Worm (Caenorhabditis elegans) whole organism, midembryonic: ENCODE results near the gene hsp-16.2.
"Not testable (repeated sequence)": the region's sequence is repeated elsewhere in the genome, so short reads cannot be mapped to it uniquely, and the experiment has no call there.

Source experiments
- T22C8.4 ChIP-seq: fragments of 200-800 bp; sonication (Bioruptor generic); IDR thresholded peaks from 2 replicates; pipeline ENCODE4 v1.3.6; 2022; ENCODE audit warnings: missing genetic modification characterization, missing compliant biosample characterization
- cog-1 ChIP-seq: sonication (generic microtip); optimal IDR thresholded peaks from 2 replicates; lab custom pipeline; 2016; ENCODE audit warnings: missing genetic modification characterization, missing compliant biosample characterization
- flt-1 ChIP-seq: fragments of 200-800 bp; sonication (Bioruptor generic); IDR thresholded peaks from 2 replicates; pipeline ENCODE4 v1.3.6; 2022; ENCODE audit warnings: missing genetic modification characterization, missing compliant biosample characterization
- klf-2 ChIP-seq: fragments of 200-800 bp; sonication (Bioruptor generic); conservative IDR thresholded peaks from 2 replicates; pipeline ENCODE4 v1.3.6; 2022; ENCODE audit warnings: missing genetic modification reagents, missing genetic modification characterization, missing compliant biosample characterization
- med-1 ChIP-seq: sonication (generic microtip); optimal IDR thresholded peaks from 2 replicates; lab custom pipeline; 2017; ENCODE audit warnings: missing genetic modification characterization, mild to moderate bottlenecking, missing compliant biosample characterization, antibody characterized with exemption, missing genetic modification reagents; ENCODE audit not compliant: insufficient read depth
- ref-1 ChIP-seq: fragments of 200-800 bp; sonication (Bioruptor generic); conservative IDR thresholded peaks from 2 replicates; pipeline ENCODE4 v1.3.6; 2022; ENCODE audit warnings: missing genetic modification reagents, missing genetic modification characterization, missing compliant biosample characterization
- tab-1 ChIP-seq: fragments of 200-800 bp; sonication (Bioruptor generic); IDR thresholded peaks from 2 replicates; pipeline ENCODE4 v1.3.6; 2022; ENCODE audit warnings: missing genetic modification characterization, missing compliant biosample characterization
- ztf-23 ChIP-seq: fragments of 200-800 bp; sonication (Bioruptor generic); IDR thresholded peaks from 2 replicates; pipeline ENCODE4 v1.3.6; 2022; ENCODE audit warnings: missing genetic modification reagents, missing genetic modification characterization, missing compliant biosample characterization
- ztf-29 ChIP-seq: fragments of 200-800 bp; sonication (Bioruptor generic); IDR thresholded peaks from 2 replicates; pipeline ENCODE4 v1.3.6; 2022; ENCODE audit warnings: missing genetic modification reagents, missing genetic modification characterization, missing compliant biosample characterization

hsp-16.2 gene

DNA sequence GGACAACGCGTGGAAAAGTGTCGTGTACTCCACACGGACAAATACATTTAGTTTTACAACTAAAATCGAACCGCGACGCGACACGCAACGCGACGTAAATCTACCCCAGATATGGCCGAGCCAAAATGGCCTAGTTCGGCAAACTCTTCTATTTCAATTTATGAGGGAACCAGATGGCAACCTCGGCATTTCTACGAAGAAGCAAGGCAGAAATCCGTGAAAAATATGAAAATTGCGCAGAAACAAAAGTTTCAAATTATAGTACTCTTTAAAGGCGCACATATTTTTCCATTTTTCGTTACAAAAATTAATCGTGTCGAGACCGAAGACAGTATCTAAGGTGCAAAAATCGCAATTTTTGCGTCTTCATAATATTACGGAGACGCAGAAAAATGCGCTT, 10.0 kb upstream of the hsp-16.2 start, which contains the start of gene Y46H3A.5:
Y46H3A.5 (minus strand) TSS at position 101 of the 400 bp plus-strand sequence.
- TF ChIP-seq cog-1 (tag; lab: Kevin White, UChicago); T22C8.4 (GFP tag; lab: Robert Waterston, UW); ztf-29 (GFP tag; lab: Robert Waterston, UW): not testable (repeated sequence)

DNA sequence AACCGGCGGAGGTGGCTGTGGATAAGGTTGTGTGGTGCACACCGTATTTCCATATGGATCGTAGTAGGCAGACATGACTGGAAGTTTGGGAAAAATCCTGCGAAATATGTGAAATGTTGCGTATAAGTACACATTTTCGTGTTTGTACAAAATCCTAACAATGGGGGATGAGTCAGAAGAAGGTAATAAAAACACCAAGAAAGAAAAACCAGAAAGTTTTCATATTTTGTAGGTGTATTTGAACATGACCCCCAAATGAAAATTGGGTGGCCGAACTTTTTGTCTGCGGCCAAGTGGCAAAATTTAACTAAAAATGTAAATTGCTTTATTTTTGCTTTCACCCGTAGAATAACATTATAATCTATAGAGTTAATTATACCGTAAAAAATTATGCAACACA, 6.3 kb upstream of the hsp-16.2 start, which contains the start of gene Y46H3A.4:
Y46H3A.4 (minus strand) TSS at position 101 of the 400 bp plus-strand sequence.
- TF ChIP-seq flt-1 = no peak
- TF ChIP-seq tab-1 (GFP tag; lab: Robert Waterston, UW) = no peak
- no peak for TF ChIP-seq ref-1 (GFP tag; lab: Robert Waterston, UW)
- no peak for TF ChIP-seq cog-1 (tag; lab: Kevin White, UChicago)
- no peak for TF ChIP-seq klf-2
- no peak for TF ChIP-seq med-1
- no peak for TF ChIP-seq ztf-23 (GFP tag; lab: Robert Waterston, UW)
- TF ChIP-seq ztf-29 (GFP tag; lab: Robert Waterston, UW) = no peak
- no peak for TF ChIP-seq T22C8.4 (GFP tag; lab: Robert Waterston, UW)

DNA sequence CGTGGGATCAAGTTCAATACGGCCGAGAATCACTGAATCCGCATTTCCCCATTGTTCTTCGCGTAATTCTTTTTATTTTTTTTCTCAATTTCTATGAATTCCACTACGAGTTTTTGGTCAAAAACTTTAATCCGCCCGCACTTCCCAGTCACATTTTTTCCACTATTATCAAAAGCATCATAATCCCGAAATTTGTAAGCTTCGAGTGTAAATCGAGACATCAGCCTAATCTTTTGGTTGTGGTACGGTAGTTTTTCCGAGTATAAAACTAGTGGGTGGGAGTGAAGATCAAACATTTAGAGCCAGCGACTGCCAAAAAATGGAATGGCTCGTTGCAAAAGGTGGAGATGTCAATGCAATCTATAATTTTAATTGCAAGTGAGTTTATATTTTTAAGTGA, 2.4 kb upstream of the hsp-16.2 start, which contains the start of gene srt-42:
srt-42 (plus strand) TSS at position 301 of the 400 bp plus-strand sequence.
- TF ChIP-seq cog-1 (tag; lab: Kevin White, UChicago) (no peak), tab-1 (GFP tag; lab: Robert Waterston, UW) (no peak), ztf-29 (GFP tag; lab: Robert Waterston, UW) (no peak), T22C8.4 (GFP tag; lab: Robert Waterston, UW) (no peak), klf-2 (no peak), ref-1 (GFP tag; lab: Robert Waterston, UW) (no peak), ztf-23 (GFP tag; lab: Robert Waterston, UW) (no peak), med-1 (no peak), flt-1 (no peak)

DNA sequence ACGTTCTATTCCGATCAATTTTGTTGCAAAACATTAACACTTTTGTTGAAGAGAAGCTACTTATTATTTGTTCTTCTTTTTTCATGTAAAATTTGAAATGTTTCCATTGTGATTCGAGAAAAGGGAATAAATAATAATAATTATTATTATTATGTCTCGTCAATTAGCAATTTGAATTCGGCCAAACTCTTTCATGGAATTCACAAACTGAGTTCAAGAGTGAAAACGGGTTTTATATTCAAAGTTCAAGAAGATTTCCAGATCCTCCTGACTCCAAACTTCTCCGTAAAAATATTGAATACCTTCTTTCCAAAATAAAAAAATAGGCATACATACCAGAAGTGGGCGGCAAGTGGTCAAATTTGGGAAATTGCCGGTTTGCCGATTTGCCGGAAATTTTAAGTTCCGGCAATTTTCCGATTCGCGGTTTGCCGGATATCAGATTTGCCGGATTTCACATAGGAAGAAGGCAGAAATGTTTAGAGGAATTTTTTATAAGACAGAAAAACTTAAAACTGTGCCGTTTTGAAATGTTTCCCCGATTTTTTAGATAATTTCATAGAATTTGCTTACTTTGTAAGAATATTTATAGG, 1.1 kb upstream of the hsp-16.2 start:
- TF ChIP-seq ztf-29 (GFP tag; lab: Robert Waterston, UW) = no peak
- no peak for TF ChIP-seq klf-2
- no peak for TF ChIP-seq ref-1 (GFP tag; lab: Robert Waterston, UW)
- no peak for TF ChIP-seq tab-1 (GFP tag; lab: Robert Waterston, UW)
- TF ChIP-seq ztf-23 (GFP tag; lab: Robert Waterston, UW) = no peak
- no peak for TF ChIP-seq med-1
- no peak for TF ChIP-seq T22C8.4 (GFP tag; lab: Robert Waterston, UW)
- TF ChIP-seq flt-1 = no peak

DNA sequence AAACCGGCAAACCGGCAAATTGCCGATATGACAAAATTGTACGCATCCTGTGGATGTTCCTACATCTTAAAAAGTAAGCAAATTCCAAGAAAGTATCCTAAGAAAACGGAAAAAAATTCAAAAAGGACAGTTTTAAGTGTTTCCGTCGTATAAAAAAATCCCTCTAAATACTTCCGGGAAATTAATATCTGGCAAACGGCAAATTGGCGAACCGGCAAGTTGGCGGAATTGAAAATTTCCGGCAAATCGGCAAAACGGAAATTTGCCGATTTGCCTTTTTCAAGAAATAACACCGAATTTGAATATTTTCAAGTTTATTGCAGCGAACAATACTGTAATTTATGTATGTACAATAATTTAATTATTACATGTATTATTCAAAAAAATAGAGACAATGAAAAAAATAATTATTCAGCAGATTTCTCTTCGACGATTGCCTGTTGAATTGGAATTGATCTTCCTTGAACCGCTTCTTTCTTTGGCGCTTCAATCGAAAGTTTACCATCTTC, 669 bp downstream of the hsp-16.2 start:
- TF ChIP-seq tab-1 (GFP tag; lab: Robert Waterston, UW) (no peak), cog-1 (tag; lab: Kevin White, UChicago) (no peak), ref-1 (GFP tag; lab: Robert Waterston, UW) (no peak), ztf-23 (GFP tag; lab: Robert Waterston, UW) (no peak), klf-2 (no peak), med-1 (no peak), flt-1 (no peak), T22C8.4 (GFP tag; lab: Robert Waterston, UW) (no peak), ztf-29 (GFP tag; lab: Robert Waterston, UW) (no peak)

DNA sequence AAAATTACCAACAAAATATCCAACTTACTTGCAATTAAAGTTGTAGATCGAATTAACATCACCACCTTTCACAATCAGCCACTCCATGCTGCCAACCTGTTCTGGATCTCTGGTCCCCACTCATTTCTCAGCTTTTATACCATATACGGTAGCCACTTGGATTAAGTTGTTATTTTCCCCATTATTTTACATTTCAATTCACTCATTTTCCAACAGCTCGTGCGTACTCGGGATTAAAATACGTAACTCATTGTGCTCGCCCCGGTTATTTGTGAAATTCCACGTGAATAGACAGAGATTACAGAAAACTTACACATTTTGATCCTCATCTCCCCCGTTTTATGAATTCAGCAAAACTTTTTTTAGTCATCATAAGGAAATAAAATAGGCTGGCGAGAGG, 1.7 kb downstream of the hsp-16.2 start, which contains the start of gene srt-41:
srt-41 (minus strand) TSS at position 101 of the 400 bp plus-strand sequence.
- TF ChIP-seq T22C8.4 (GFP tag; lab: Robert Waterston, UW) = no peak
- no peak for TF ChIP-seq ztf-23 (GFP tag; lab: Robert Waterston, UW)
- TF ChIP-seq flt-1 = no peak
- no peak for TF ChIP-seq ref-1 (GFP tag; lab: Robert Waterston, UW)
- TF ChIP-seq med-1 = no peak
- no peak for TF ChIP-seq klf-2
- no peak for TF ChIP-seq ztf-29 (GFP tag; lab: Robert Waterston, UW)
- TF ChIP-seq tab-1 (GFP tag; lab: Robert Waterston, UW) = no peak
- TF ChIP-seq cog-1 (tag; lab: Kevin White, UChicago) = no peak

DNA sequence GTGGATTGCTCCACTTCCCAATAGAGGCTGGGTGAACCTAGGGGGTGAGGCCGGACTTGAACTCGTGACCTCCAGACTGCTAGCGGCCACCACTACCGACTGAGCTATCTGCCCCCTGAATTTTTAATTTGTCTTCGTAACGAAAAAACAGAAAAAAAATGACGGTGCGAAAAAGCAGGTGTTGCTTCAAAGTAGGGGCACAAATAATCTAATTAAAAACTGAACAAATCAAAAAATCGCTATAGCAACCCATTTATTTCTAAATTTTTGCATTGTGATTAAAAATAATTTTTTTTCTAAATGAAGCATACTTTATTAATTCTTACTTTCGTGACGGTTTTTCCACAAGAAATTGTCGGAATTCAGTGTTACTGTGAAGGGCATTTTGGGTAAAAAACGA, 6.9 kb downstream of the hsp-16.2 start, which contains the start of gene F36H9.10:
F36H9.10 (plus strand) TSS at position 301 of the 400 bp plus-strand sequence.
- TF ChIP-seq klf-2 (no peak), ref-1 (GFP tag; lab: Robert Waterston, UW) (no peak), flt-1 (no peak), ztf-29 (GFP tag; lab: Robert Waterston, UW) (no peak), tab-1 (GFP tag; lab: Robert Waterston, UW) (no peak), ztf-23 (GFP tag; lab: Robert Waterston, UW) (no peak), med-1 (no peak), T22C8.4 (GFP tag; lab: Robert Waterston, UW) (no peak), cog-1 (tag; lab: Kevin White, UChicago) (no peak)

DNA sequence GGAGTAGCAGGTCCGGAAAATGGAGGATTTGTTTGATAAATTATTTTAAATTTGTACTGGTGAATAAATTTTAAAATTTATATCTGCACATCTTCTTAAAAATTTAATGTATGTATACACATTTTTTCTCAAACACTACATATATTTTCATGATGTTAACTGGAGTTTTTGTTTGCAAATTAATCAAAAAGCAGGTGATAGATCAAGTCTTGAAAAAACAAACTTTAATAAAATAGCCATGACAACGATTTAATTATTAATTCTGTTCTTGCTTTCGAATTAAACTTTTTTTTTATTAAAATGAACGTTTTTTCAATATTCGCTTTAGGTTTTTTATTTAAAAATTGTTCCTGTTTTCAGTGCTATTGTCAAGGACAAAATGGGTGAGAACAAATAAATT, 10.5 kb downstream of the hsp-16.2 start, which contains the start of gene F36H9.1:
F36H9.1 (plus strand) TSS at position 301 of the 400 bp plus-strand sequence.
- TF ChIP-seq cog-1 (tag; lab: Kevin White, UChicago) = no peak
- TF ChIP-seq ztf-29 (GFP tag; lab: Robert Waterston, UW) = no peak
- no peak for TF ChIP-seq ref-1 (GFP tag; lab: Robert Waterston, UW)
- no peak for TF ChIP-seq tab-1 (GFP tag; lab: Robert Waterston, UW)
- TF ChIP-seq flt-1 = no peak
- no peak for TF ChIP-seq klf-2
- TF ChIP-seq med-1 = no peak
- no peak for TF ChIP-seq T22C8.4 (GFP tag; lab: Robert Waterston, UW)
- no peak for TF ChIP-seq ztf-23 (GFP tag; lab: Robert Waterston, UW)

DNA sequence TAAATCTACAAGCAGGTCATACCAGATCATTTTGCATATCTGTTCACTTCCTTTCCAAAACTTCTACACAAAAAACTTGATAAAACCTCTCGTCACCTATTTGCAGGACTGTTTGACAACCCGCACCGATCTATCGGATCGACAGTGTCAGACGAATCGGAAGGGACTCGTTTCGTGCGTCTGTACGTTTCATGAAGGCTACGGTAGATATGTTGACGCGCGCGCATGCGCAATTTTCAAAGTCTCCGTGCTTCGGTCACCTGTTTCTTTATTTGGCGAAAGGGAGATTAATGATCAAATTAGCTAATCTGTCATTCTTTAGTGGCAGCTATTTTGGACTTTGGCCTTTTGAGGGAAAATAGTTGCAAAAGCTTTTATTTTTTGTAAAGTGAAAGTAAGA, 15.3 kb downstream of the hsp-16.2 start:
- no peak for TF ChIP-seq T22C8.4 (GFP tag; lab: Robert Waterston, UW)
- TF ChIP-seq ztf-23 (GFP tag; lab: Robert Waterston, UW) = no peak
- TF ChIP-seq med-1 = no peak
- TF ChIP-seq ztf-29 (GFP tag; lab: Robert Waterston, UW) = no peak
- TF ChIP-seq klf-2 = no peak
- no peak for TF ChIP-seq cog-1 (tag; lab: Kevin White, UChicago)
- TF ChIP-seq ref-1 (GFP tag; lab: Robert Waterston, UW) = no peak
- no peak for TF ChIP-seq tab-1 (GFP tag; lab: Robert Waterston, UW)
- TF ChIP-seq flt-1 = no peak
